Fruit fly (Drosophila melanogaster): Measurements from ENCODE around the gene dtn.

DNA sequence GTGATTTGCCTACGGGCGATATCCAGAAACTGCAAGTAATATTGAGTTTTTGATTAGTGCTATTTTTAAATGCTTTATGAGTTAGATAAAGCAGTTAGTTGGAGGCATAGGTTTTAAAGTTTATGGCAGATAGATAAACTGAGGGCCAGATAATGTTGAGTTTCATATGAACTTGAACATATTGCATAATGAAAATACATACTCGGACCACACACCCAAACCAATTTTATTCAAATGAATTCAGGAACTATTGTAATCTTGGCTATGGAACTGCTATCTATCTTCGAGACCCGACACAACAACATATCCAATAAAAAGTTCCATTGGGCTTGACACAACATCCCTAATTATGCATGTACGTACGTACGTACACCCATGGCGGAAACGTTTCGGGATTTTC lies 34.2 kb downstream of the dtn start:
- no peak for TF ChIP-seq CG32264 (GFP tag; optimal IDR thresholded peaks at IDR 0.05)
- no peak for TF ChIP-seq brk (GFP tag; optimal IDR thresholded peaks at IDR 0.05)
- no peak for TF ChIP-seq dl (GFP tag; optimal IDR thresholded peaks at IDR 0.05; ENCODE audit: insufficient read depth in 1 of 2, partially characterized antibody in 2 of 2)
- no peak for TF ChIP-seq GATAd (GFP tag; optimal IDR thresholded peaks at IDR 0.05)
- no peak for TF ChIP-seq br (GFP tag; optimal IDR thresholded peaks at IDR 0.05)
- no peak for TF ChIP-seq fru (GFP tag; optimal IDR thresholded peaks at IDR 0.05)
